Worm (Caenorhabditis elegans): ENCODE data around the gene nlp-80.

Gene nlp-80

DNA sequence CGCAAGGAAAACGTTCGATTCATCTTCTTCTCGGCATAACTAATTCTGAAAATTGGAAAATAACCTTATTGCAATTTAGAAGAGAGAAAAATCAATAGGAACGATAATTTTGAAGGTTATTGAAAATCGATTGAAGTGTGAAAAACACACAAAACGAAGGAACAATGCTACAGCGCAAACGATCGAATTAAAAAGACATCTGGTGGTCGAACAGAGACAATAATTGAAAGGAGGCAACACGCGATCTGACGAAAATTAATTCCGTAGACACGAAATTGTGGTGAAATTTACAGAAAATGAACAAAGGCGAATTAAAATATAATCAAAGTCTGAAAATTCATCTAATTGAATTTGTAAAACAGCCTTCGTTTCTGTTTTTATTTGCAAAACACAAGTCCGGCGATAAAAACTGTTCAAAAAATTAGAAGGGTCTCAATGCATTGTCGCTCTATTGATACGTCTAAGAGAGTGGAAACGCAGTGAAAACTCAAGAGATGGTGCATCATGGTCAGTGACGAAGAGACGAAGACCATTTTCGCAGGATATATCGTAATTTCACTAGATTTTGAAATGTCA is 25.9 kb downstream of the nlp-80 start, which contains the start of gene pak-2:
TSS of gene pak-2 (minus strand) at position 51 of the 576 bp plus-strand sequence.
- TF ChIP-seq ceh-31 (tag; optimal IDR thresholded peaks at IDR 0.05) (peak; percentile 100), eyg-1 (tag; optimal IDR thresholded peaks at IDR 0.05) (peak; percentile 57), nfya-1 (tag; optimal IDR thresholded peaks at IDR 0.05) (peak; percentile 54), hlh-15 (tag; optimal IDR thresholded peaks at IDR 0.05) (peak; percentile 66), lin-11 (tag; optimal IDR thresholded peaks at IDR 0.05) (no peak), tbx-2 (tag; optimal IDR thresholded peaks at IDR 0.05) (peak; percentile 98), sox-4 (tag; optimal IDR thresholded peaks at IDR 0.05) (peak; percentile 0), zip-5 (tag; optimal IDR thresholded peaks at IDR 0.05) (peak; percentile 94), pax-1 (tag; optimal IDR thresholded peaks at IDR 0.05) (peak; percentile 42), odd-2 (tag; optimal IDR thresholded peaks at IDR 0.05) (no peak), hlh-30 (tag; optimal IDR thresholded peaks at IDR 0.05; ENCODE audit: insufficient read depth) (no peak), ahr-1 (tag; optimal IDR thresholded peaks at IDR 0.05) (peak; percentile 77), ceh-2 (tag; optimal IDR thresholded peaks at IDR 0.05) (peak; percentile 93), pha-2 (tag; optimal IDR thresholded peaks at IDR 0.05) (peak; percentile 44), ceh-45 (GFP tag; IDR thresholded peaks at IDR 0.05) (no peak), dmd-4 (tag; optimal IDR thresholded peaks at IDR 0.05; ENCODE audit: borderline replicate concordance) (peak; percentile 34), fax-1 (tag; optimal IDR thresholded peaks at IDR 0.05) (peak; percentile 92), K02D7.2 (tag; optimal IDR thresholded peaks at IDR 0.05) (peak; percentile 62), ttx-3 (tag; optimal IDR thresholded peaks at IDR 0.05) (peak; percentile 47), ceh-48 (tag; optimal IDR thresholded peaks at IDR 0.05) (no peak), unc-42 (tag; optimal IDR thresholded peaks at IDR 0.05) (peak; percentile 92), ceh-24 (tag; optimal IDR thresholded peaks at IDR 0.05) (no peak), che-1 (tag; optimal IDR thresholded peaks at IDR 0.05) (peak; percentile 44), ceh-22 (tag; optimal IDR thresholded peaks at IDR 0.05) (no peak), pqm-1 (tag; optimal IDR thresholded peaks at IDR 0.05) (peak; percentile 64), ceh-34 (tag; optimal IDR thresholded peaks at IDR 0.05) (peak; percentile 84), nhr-11 (tag; optimal IDR thresholded peaks at IDR 0.05) (no peak), Y22D7AL.16 (tag; optimal IDR thresholded peaks at IDR 0.05) (no peak), mec-3 (tag; optimal IDR thresholded peaks at IDR 0.05; ENCODE audit: borderline replicate concordance) (peak; percentile 87), gmeb-2 (tag; optimal IDR thresholded peaks at IDR 0.05) (peak; percentile 39), elt-4 (tag; optimal IDR thresholded peaks at IDR 0.05) (no peak), fkh-6 (tag; optimal IDR thresholded peaks at IDR 0.05) (peak; percentile 75), syd-9 (tag; optimal IDR thresholded peaks at IDR 0.05) (peak; percentile 45), npax-4 (tag; optimal IDR thresholded peaks at IDR 0.05) (no peak), elt-2 (tag; optimal IDR thresholded peaks at IDR 0.05) (peak; percentile 90), sdc-2 (tag; optimal IDR thresholded peaks at IDR 0.05) (peak; percentile 36), T23F11.4 (GFP tag; optimal IDR thresholded peaks at IDR 0.05) (peak; percentile 55), dve-1 (tag; optimal IDR thresholded peaks at IDR 0.05) (peak; percentile 19), ets-4 (tag; optimal IDR thresholded peaks at IDR 0.05) (peak; percentile 97), ceh-14 (tag; optimal IDR thresholded peaks at IDR 0.05) (peak; percentile 95), pros-1 (tag; optimal IDR thresholded peaks at IDR 0.05) (no peak), pat-9 (tag; optimal IDR thresholded peaks at IDR 0.05) (no peak), ceh-19 (GFP tag; optimal IDR thresholded peaks at IDR 0.05) (peak; percentile 59), rnt-1 (tag; optimal IDR thresholded peaks at IDR 0.05) (peak; percentile 94), nhr-232 (tag; optimal IDR thresholded peaks at IDR 0.05) (no peak), unc-55 (GFP tag; optimal IDR thresholded peaks at IDR 0.05) (no peak), pha-4 (tag; optimal IDR thresholded peaks at IDR 0.05) (no peak), ama-1 (optimal IDR thresholded peaks at IDR 0.05) (no peak), ceh-30 (tag; optimal IDR thresholded peaks at IDR 0.05) (no peak), unc-3 (GFP tag; conservative IDR thresholded peaks at IDR 0.05) (no peak), unc-3 (tag; optimal IDR thresholded peaks at IDR 0.05) (peak; percentile 77), unc-86 (tag; optimal IDR thresholded peaks at IDR 0.05) (peak; percentile 61), ref-2 (tag; optimal IDR thresholded peaks at IDR 0.05) (peak; percentile 97), hlh-8 (tag; optimal IDR thresholded peaks at IDR 0.05) (peak; percentile 83)

Measured in whole organism, late embryonic.